Fruit fly (Drosophila melanogaster): ENCODE results near the gene CG31205.

dm6 chr3R:20756429-20756828, 25.0 kb downstream of the CG31205 start, which contains the start of gene Syp:
- TF ChIP-seq psq (optimal IDR thresholded peaks at IDR 0.05) (no peak), h (optimal IDR thresholded peaks at IDR 0.05) (no peak), ttk (optimal IDR thresholded peaks at IDR 0.05) (no peak)
